Worm (Caenorhabditis elegans): ENCODE results near the gene ttr-47.

DNA sequence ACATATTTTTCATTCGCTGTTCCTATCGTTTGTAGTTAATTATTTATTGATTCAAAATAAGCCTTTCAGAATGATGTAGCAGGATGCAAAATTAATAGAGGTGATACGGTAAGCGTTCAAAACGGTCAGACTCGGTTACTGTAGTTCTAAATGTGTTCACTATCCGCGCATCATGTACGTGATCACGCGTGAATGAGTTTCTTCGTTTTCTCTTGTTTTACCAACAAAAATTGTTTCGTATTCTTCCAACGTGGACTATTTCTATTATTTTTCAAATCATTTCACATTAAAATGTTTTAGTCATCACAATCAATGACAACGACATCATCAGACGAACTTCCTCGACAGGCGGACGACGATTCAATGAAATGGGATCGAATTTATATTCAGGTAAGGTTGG lies 24.6 kb downstream of the ttr-47 start, which contains the start of gene gck-1:
- TF ChIP-seq sea-1 (GFP tag; conservative IDR thresholded peaks at IDR 0.05), result no peak
- no peak for TF ChIP-seq hmbx-1 (tag; optimal IDR thresholded peaks at IDR 0.05)
- no peak for TF ChIP-seq flt-1 (GFP tag; IDR thresholded peaks at IDR 0.05)
- no peak for TF ChIP-seq tbx-11 (GFP tag; IDR thresholded peaks at IDR 0.05)
- no peak for TF ChIP-seq F13C5.2 (tag; optimal IDR thresholded peaks at IDR 0.05)
- TF ChIP-seq ets-7 (tag; optimal IDR thresholded peaks at IDR 0.05), result no peak
- no peak for TF ChIP-seq pes-1 (GFP tag; IDR thresholded peaks at IDR 0.05)
- no peak for TF ChIP-seq ama-1 (optimal IDR thresholded peaks at IDR 0.05)
- no peak for TF ChIP-seq B0310.2 (tag; optimal IDR thresholded peaks at IDR 0.05)
- TF ChIP-seq tra-4 (tag; optimal IDR thresholded peaks at IDR 0.05), result no peak
- no peak for TF ChIP-seq ceh-13 (GFP tag; optimal IDR thresholded peaks at IDR 0.05)
- TF ChIP-seq aly-1 (tag; optimal IDR thresholded peaks at IDR 0.05), result no peak
- no peak for TF ChIP-seq tbx-37 (GFP tag; conservative IDR thresholded peaks at IDR 0.05)
